Fruit fly (Drosophila melanogaster): ENCODE results near the gene Pdk1.

Gene Pdk1

DNA sequence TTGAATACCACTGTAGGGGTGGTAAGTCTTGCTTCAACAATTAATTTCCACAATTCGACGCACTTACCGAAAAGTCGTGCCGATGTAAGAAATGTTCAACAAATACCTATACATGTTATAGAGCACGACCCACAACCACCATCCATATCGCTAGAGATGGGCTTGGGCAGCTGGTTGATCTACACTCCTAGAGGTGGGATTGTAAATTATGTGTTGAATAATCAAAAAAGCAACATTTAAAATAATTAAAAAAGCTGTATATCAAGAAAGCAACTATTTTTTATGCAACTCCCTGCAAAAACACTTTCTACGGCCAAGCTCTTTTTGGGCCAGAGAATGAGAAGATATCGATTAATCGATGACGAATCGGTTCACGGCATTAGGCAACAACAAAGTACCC lies 55.0 kb downstream of the Pdk1 start, which contains the start of the genes CG34140, Mkp and Mtch (continued):
- TF ChIP-seq twi (tag; optimal IDR thresholded peaks at IDR 0.05) (no peak), usp (GFP tag; optimal IDR thresholded peaks at IDR 0.05) (no peak), CG15011 (GFP tag; optimal IDR thresholded peaks at IDR 0.05) (no peak), cas (GFP tag; IDR thresholded peaks at IDR 0.05) (peak; percentile 77), org-1 (GFP tag; optimal IDR thresholded peaks at IDR 0.05) (no peak), CG6272 (GFP tag; IDR thresholded peaks at IDR 0.05) (peak; percentile 83), emc (GFP tag; optimal IDR thresholded peaks at IDR 0.05) (peak; percentile 68), gcm (GFP tag; optimal IDR thresholded peaks at IDR 0.05) (no peak), gsb (GFP tag; IDR thresholded peaks at IDR 0.05) (0 out of 2 replicates have a peak, but pooled peaks have one; percentile 40), sima (GFP tag; optimal IDR thresholded peaks at IDR 0.05) (peak; percentile 69), Dip3 (GFP tag; optimal IDR thresholded peaks at IDR 0.05) (peak; percentile 93), luna (GFP tag; optimal IDR thresholded peaks at IDR 0.05) (peak; percentile 55), CG11247 (GFP tag; IDR thresholded peaks at IDR 0.05) (peak; percentile 76), CG12659 (GFP tag; optimal IDR thresholded peaks at IDR 0.05) (peak; percentile 89), CG16815 (GFP tag; optimal IDR thresholded peaks at IDR 0.05) (peak; percentile 72), CG6854 (GFP tag; optimal IDR thresholded peaks at IDR 0.05) (no peak), psq (GFP tag; optimal IDR thresholded peaks at IDR 0.05) (peak; percentile 55), CG8944 (GFP tag; optimal IDR thresholded peaks at IDR 0.05) (peak; percentile 89), Taf1 (GFP tag; IDR thresholded peaks at IDR 0.05) (peak; percentile 56; the same call in 1 of the 2 replicates), CG33557 (GFP tag; optimal IDR thresholded peaks at IDR 0.05) (peak; percentile 74), danr (GFP tag; IDR thresholded peaks at IDR 0.05) (peak; percentile 76), CG3163 (GFP tag; optimal IDR thresholded peaks at IDR 0.05) (peak; percentile 42), CG15514 (GFP tag; optimal IDR thresholded peaks at IDR 0.05) (peak; percentile 84), Hmx (GFP tag; optimal IDR thresholded peaks at IDR 0.05) (no peak), CG30020 (tag; optimal IDR thresholded peaks at IDR 0.05) (peak; percentile 80), gem (tag; optimal IDR thresholded peaks at IDR 0.05) (peak; percentile 91), Antp (GFP tag; optimal IDR thresholded peaks at IDR 0.05) (peak; percentile 89), az2 (GFP tag; optimal IDR thresholded peaks at IDR 0.05) (peak; percentile 88), H2.0 (GFP tag; IDR thresholded peaks at IDR 0.05) (peak; percentile 76), nerfin-2 (GFP tag; IDR thresholded peaks at IDR 0.05; ENCODE audit: partially characterized antibody) (peak; percentile 81), CG9609 (GFP tag; optimal IDR thresholded peaks at IDR 0.05) (peak; percentile 83), slp2 (GFP tag; optimal IDR thresholded peaks at IDR 0.05) (peak; percentile 70), CG9817 (tag; optimal IDR thresholded peaks at IDR 0.05) (peak; percentile 88), z (GFP tag; IDR thresholded peaks at IDR 0.05) (no peak), klu (GFP tag; IDR thresholded peaks at IDR 0.05) (peak; percentile 74), CG43689 (GFP tag; IDR thresholded peaks at IDR 0.05) (0 out of 2 replicates have a peak, but pooled peaks have one; percentile 29), Nf-YC (tag; optimal IDR thresholded peaks at IDR 0.05) (no peak), pb (GFP tag; optimal IDR thresholded peaks at IDR 0.05) (peak; percentile 39), CG10147 (GFP tag; optimal IDR thresholded peaks at IDR 0.05) (no peak), ro (GFP tag; IDR thresholded peaks at IDR 0.05) (no peak), crc (GFP tag; optimal IDR thresholded peaks at IDR 0.05) (peak; percentile 84), Sox102F (GFP tag; optimal IDR thresholded peaks at IDR 0.05) (no peak), CG11456 (GFP tag; IDR thresholded peaks at IDR 0.05) (peak; percentile 82), CG18764 (GFP tag; optimal IDR thresholded peaks at IDR 0.05) (peak; percentile 72), gcm2 (GFP tag; optimal IDR thresholded peaks at IDR 0.05) (peak; percentile 76), CG15073 (GFP tag; optimal IDR thresholded peaks at IDR 0.05) (peak; percentile 8), Fer3 (tag; optimal IDR thresholded peaks at IDR 0.05) (no peak), cwo (GFP tag; optimal IDR thresholded peaks at IDR 0.05) (no peak), maf-S (GFP tag; optimal IDR thresholded peaks at IDR 0.05) (peak; percentile 89), sna (GFP tag; IDR thresholded peaks at IDR 0.05; ENCODE audit: partially characterized antibody) (peak; percentile 97), CG7963 (GFP tag; IDR thresholded peaks at IDR 0.05; ENCODE audit: partially characterized antibody) (peak; percentile 54; the same call in 2 of the 3 replicates), NC2β (GFP tag; optimal IDR thresholded peaks at IDR 0.05) (peak; percentile 82)

Measured in whole organism, embryonic.